Worm (Caenorhabditis elegans) whole organism, L2 larva: ENCODE data around the gene gfm-1.
A peak's percentile ranks its signal among the peaks of the same experiment; 100 is the strongest.

ENCODE experiments used
- nhr-237 ChIP-seq: fragments of 150-350 bp; optimal IDR thresholded peaks from 2 replicates; lab custom pipeline; 2014; ENCODE audit warnings: missing biosample characterization, missing genetic modification characterization
- nhr-77 ChIP-seq: fragments of 150-350 bp; optimal IDR thresholded peaks from 2 replicates; lab custom pipeline; 2014; ENCODE audit warnings: missing biosample characterization, missing genetic modification characterization
- ztf-11 ChIP-seq: sonication (generic microtip); optimal IDR thresholded peaks from 2 replicates; lab custom pipeline; 2017; ENCODE audit warnings: missing biosample characterization, missing genetic modification characterization

DNA sequence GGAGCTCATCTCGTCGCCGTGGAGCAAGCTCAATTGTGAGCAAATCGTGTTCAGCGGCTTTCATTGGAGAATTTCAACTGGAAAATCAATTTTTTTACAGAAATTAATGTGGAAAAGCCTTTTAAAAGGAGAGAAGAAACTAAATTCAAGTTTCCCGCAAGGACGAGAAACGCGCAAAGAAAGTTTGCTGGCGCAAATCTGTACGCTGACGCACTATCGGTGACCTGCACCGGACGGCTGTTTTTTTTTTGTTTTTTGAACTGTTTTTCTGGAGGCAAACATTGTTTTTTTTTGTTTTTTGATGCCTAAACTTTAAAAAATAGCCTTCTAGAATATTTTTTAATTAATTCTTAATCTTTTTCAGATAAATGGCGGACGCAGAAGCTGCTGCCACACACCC, 39.7 kb downstream of the gfm-1 start, which contains the start of the genes hpr-17 and F32A11.1:
- TF ChIP-seq ztf-11 (tag; lab: Kevin White, UChicago) (no peak), nhr-77 (peak; percentile 36), nhr-237 (tag; lab: Kevin White, UChicago) (peak; percentile 19)
